Worm (Caenorhabditis elegans) whole organism, L1 larva: ENCODE data around the gene srh-67.

Source experiments
- C04F5.9 ChIP-seq: sonication (generic microtip); optimal IDR thresholded peaks from 2 replicates; lab custom pipeline; 2016; ENCODE audit warnings: missing genetic modification characterization, missing compliant biosample characterization
- C16A3.4 ChIP-seq: fragments of 150-350 bp; optimal IDR thresholded peaks from 2 replicates; lab custom pipeline; 2014; ENCODE audit warnings: missing biosample characterization, missing genetic modification characterization
- F16B12.6 ChIP-seq: fragments of 150-350 bp; optimal IDR thresholded peaks from 2 replicates; lab custom pipeline; 2014; ENCODE audit warnings: missing biosample characterization, missing genetic modification characterization
- aha-1 ChIP-seq: fragments of 150-350 bp; optimal IDR thresholded peaks from 2 replicates; lab custom pipeline; 2014; ENCODE audit warnings: missing biosample characterization, missing genetic modification characterization
- alr-1 ChIP-seq: fragments of 200-800 bp; sonication (Bioruptor generic); optimal IDR thresholded peaks from 2 replicates; lab custom pipeline; 2018; ENCODE audit warnings: borderline replicate concordance, mild to moderate bottlenecking, missing genetic modification characterization, missing compliant biosample characterization
- ceh-63 ChIP-seq: fragments of 200-800 bp; sonication (Bioruptor generic); optimal IDR thresholded peaks from 2 replicates; lab custom pipeline; 2018; ENCODE audit warnings: mild to moderate bottlenecking, missing genetic modification characterization, missing compliant biosample characterization
- ceh-8 ChIP-seq: fragments of 200-800 bp; sonication (Bioruptor generic); optimal IDR thresholded peaks from 2 replicates; lab custom pipeline; 2018; ENCODE audit warnings: mild to moderate bottlenecking, missing genetic modification characterization, moderate library complexity, missing compliant biosample characterization
- ceh-90 ChIP-seq: sonication (generic microtip); optimal IDR thresholded peaks from 2 replicates; lab custom pipeline; 2016; ENCODE audit warnings: missing genetic modification characterization, missing compliant biosample characterization
- dpl-1 ChIP-seq, 3 experiments: fragments of 150-350 bp in 2 of 3; sonication (generic microtip) in 1 of 3; optimal IDR thresholded peaks; 2 replicates each; lab custom pipeline; 2014 to 2017; ENCODE audit warnings: missing biosample characterization in 3 of 3, missing genetic modification characterization in 3 of 3, missing genetic modification reagents in 3 of 3
- dsc-1 ChIP-seq: sonication (generic microtip); optimal IDR thresholded peaks from 2 replicates; lab custom pipeline; 2016; ENCODE audit warnings: mild to moderate bottlenecking, missing genetic modification characterization, missing compliant biosample characterization
- fkh-10 ChIP-seq: sonication (generic microtip); optimal IDR thresholded peaks from 2 replicates; lab custom pipeline; 2017; ENCODE audit warnings: missing biosample characterization, missing genetic modification reagents, missing genetic modification characterization
- fkh-4 ChIP-seq: sonication (generic microtip); optimal IDR thresholded peaks from 2 replicates; lab custom pipeline; 2016; ENCODE audit warnings: missing compliant biosample characterization, missing genetic modification characterization, borderline replicate concordance
- fkh-8 ChIP-seq: sonication (generic microtip); optimal IDR thresholded peaks from 2 replicates; lab custom pipeline; 2016; ENCODE audit warnings: mild to moderate bottlenecking, missing genetic modification characterization, missing compliant biosample characterization
- grh-1 ChIP-seq: fragments of 200-800 bp; sonication (Bioruptor generic); IDR thresholded peaks from 2 replicates; pipeline ENCODE4 v1.3.6; 2022; ENCODE audit warnings: missing genetic modification reagents, missing genetic modification characterization, missing compliant biosample characterization
- hpl-2 ChIP-seq: fragments of 150-350 bp; optimal IDR thresholded peaks from 2 replicates; lab custom pipeline; 2014; ENCODE audit warnings: missing biosample characterization, missing genetic modification reagents, missing genetic modification characterization
- irx-1 ChIP-seq: sonication (generic microtip); optimal IDR thresholded peaks from 2 replicates; lab custom pipeline; 2016; ENCODE audit warnings: missing genetic modification characterization, missing compliant biosample characterization
- jun-1 ChIP-seq: fragments of 150-350 bp; optimal IDR thresholded peaks from 2 replicates; lab custom pipeline; 2014; ENCODE audit warnings: missing biosample characterization, missing genetic modification reagents, missing genetic modification characterization
- lin-13 ChIP-seq: fragments of 150-350 bp; optimal IDR thresholded peaks from 2 replicates; lab custom pipeline; 2014; ENCODE audit warnings: missing biosample characterization, missing genetic modification reagents, missing genetic modification characterization
- lin-39 ChIP-seq: fragments of 150-350 bp; optimal IDR thresholded peaks from 2 replicates; lab custom pipeline; 2014; ENCODE audit warnings: missing biosample characterization, missing genetic modification reagents, missing genetic modification characterization
- lir-3 ChIP-seq: sonication (generic microtip); optimal IDR thresholded peaks from 2 replicates; lab custom pipeline; 2016; ENCODE audit warnings: mild to moderate bottlenecking, missing genetic modification characterization, moderate library complexity, missing compliant biosample characterization; ENCODE audit not compliant: poor library complexity
- mab-9 ChIP-seq: fragments of 200-800 bp; sonication (Bioruptor generic); IDR thresholded peaks from 2 replicates; pipeline ENCODE4 v1.3.6; 2022; ENCODE audit warnings: missing genetic modification reagents, missing genetic modification characterization, missing compliant biosample characterization
- mef-2 ChIP-seq: fragments of 150-350 bp; optimal IDR thresholded peaks from 2 replicates; lab custom pipeline; 2014; ENCODE audit warnings: missing biosample characterization, missing genetic modification characterization
- nhr-11 ChIP-seq: fragments of 150-350 bp; optimal IDR thresholded peaks from 2 replicates; lab custom pipeline; 2014; ENCODE audit warnings: missing biosample characterization, missing genetic modification characterization
- nhr-237 ChIP-seq: fragments of 150-350 bp; optimal IDR thresholded peaks from 2 replicates; lab custom pipeline; 2014; ENCODE audit warnings: missing biosample characterization, missing genetic modification characterization
- nhr-47 ChIP-seq: sonication (generic microtip); optimal IDR thresholded peaks from 2 replicates; lab custom pipeline; 2016; ENCODE audit warnings: mild to moderate bottlenecking, missing genetic modification characterization, moderate library complexity, missing compliant biosample characterization
- nhr-77 ChIP-seq: fragments of 150-350 bp; optimal IDR thresholded peaks from 2 replicates; lab custom pipeline; 2014; ENCODE audit warnings: missing biosample characterization, missing genetic modification characterization
- nhr-84 ChIP-seq: sonication (generic microtip); optimal IDR thresholded peaks from 2 replicates; lab custom pipeline; 2017; ENCODE audit warnings: missing biosample characterization, missing genetic modification characterization
- nhr-85 ChIP-seq: sonication (generic microtip); peaks from one replicate; lab custom pipeline; 2016; ENCODE audit warnings: missing genetic modification characterization, inconsistent platforms, missing compliant biosample characterization
- pqm-1 ChIP-seq: sonication (generic microtip); optimal IDR thresholded peaks from 3 replicates; lab custom pipeline; 2017; ENCODE audit warnings: missing biosample characterization, missing genetic modification characterization
- skn-1 ChIP-seq: fragments of 150-350 bp; optimal IDR thresholded peaks from 2 replicates; lab custom pipeline; 2014; ENCODE audit warnings: missing biosample characterization, missing genetic modification characterization
- snu-23 ChIP-seq: sonication (generic microtip); optimal IDR thresholded peaks from 2 replicates; lab custom pipeline; 2016; ENCODE audit warnings: missing genetic modification characterization, missing compliant biosample characterization
- sox-4 ChIP-seq: sonication (generic microtip); optimal IDR thresholded peaks from 2 replicates; lab custom pipeline; 2016; ENCODE audit warnings: missing genetic modification characterization, missing compliant biosample characterization
- swsn-7 ChIP-seq: sonication (generic microtip); optimal IDR thresholded peaks from 2 replicates; lab custom pipeline; 2016; ENCODE audit warnings: missing genetic modification characterization, missing compliant biosample characterization
- tbx-2 ChIP-seq: sonication (generic microtip); optimal IDR thresholded peaks from 2 replicates; lab custom pipeline; 2016; ENCODE audit warnings: missing genetic modification characterization, missing compliant biosample characterization
- tlp-1 ChIP-seq: fragments of 150-350 bp; optimal IDR thresholded peaks from 2 replicates; lab custom pipeline; 2014; ENCODE audit warnings: missing biosample characterization, missing genetic modification characterization
- unc-130 ChIP-seq: fragments of 150-350 bp; optimal IDR thresholded peaks from 2 replicates; lab custom pipeline; 2017; ENCODE audit warnings: missing biosample characterization, missing genetic modification characterization, inconsistent platforms
- unc-30 ChIP-seq: sonication (generic microtip); optimal IDR thresholded peaks from 2 replicates; lab custom pipeline; 2017; ENCODE audit warnings: missing biosample characterization, missing genetic modification characterization
- unc-98 ChIP-seq: fragments of 200-800 bp; sonication (Bioruptor generic); IDR thresholded peaks from 2 replicates; pipeline ENCODE4 v1.3.6; 2022; ENCODE audit warnings: missing genetic modification characterization, missing compliant biosample characterization
- ztf-11 ChIP-seq, 2 experiments: sonication (generic microtip); optimal IDR thresholded peaks; 2 replicates each; lab custom pipeline; 2016 to 2017; ENCODE audit warnings: missing genetic modification characterization in 2 of 2, missing biosample characterization in 1 of 2, missing compliant biosample characterization in 1 of 2
- ztf-4 ChIP-seq: fragments of 150-350 bp; optimal IDR thresholded peaks from 2 replicates; lab custom pipeline; 2014; ENCODE audit warnings: missing biosample characterization, missing genetic modification characterization

srh-67 gene

DNA sequence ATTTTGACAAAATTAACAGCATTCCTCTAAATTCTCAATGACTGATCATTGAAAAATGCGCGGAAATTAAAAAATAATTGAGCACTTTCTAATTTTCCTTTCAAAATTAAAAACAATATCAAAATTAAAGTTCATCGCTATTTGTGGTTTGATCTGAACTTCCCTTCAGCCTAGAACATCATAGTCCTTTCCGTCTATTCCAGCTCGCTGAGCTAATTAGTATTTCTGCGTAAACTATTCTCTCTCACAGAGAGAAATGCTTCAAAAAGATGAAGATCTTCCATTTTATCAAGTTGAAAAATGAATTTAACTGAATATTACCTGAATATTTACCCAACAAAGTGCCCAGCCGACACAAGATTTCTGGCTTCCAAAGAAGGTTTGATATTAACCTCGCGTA lies 1.7 kb upstream of the srh-67 start, which contains the start of gene srh-68:
srh-68 (plus strand) TSS at position 301 of the 400 bp plus-strand sequence.
- no peak for TF ChIP-seq sox-4 (tag; lab: Kevin White, UChicago)
- no peak for TF ChIP-seq alr-1 (tag; lab: Kevin White, UChicago)
- no peak for TF ChIP-seq nhr-47 (tag; lab: Kevin White, UChicago)
- no peak for TF ChIP-seq nhr-237 (tag; lab: Kevin White, UChicago)
- no peak for TF ChIP-seq tlp-1 (tag; lab: Kevin White, UChicago)
- TF ChIP-seq hpl-2 (GFP tag; lab: Kevin White, UChicago) = no peak
- TF ChIP-seq fkh-10 = no peak
- TF ChIP-seq aha-1 (tag; lab: Kevin White, UChicago) = no peak
- no peak for TF ChIP-seq dsc-1 (tag; lab: Kevin White, UChicago)
- TF ChIP-seq lir-3 = no peak
- TF ChIP-seq lin-13 (GFP tag; lab: Kevin White, UChicago) = no peak
- no peak for TF ChIP-seq jun-1
- TF ChIP-seq, all 84 proteins: peak for 0

DNA sequence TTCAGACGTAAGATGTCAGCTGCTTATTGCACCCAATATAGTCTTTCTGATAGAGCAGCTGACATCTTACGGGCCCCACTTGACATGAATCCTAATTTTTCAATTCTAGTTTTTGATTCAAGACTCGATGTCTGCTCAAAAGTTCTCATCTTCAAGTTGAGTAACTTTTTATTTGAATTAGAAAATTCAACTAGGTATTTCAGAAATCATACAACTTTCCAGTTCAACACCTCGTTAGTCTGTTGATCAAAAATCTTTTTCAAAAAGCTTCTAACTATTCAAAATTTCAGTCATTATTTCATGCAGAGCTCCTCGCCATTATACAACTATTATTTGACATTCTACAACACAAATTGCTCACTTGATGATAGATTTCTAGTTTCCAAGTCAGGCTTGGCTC lies 3.1 kb downstream of the srh-67 start, which contains the start of gene srh-73:
srh-73 (plus strand) TSS at position 301 of the 400 bp plus-strand sequence.
- TF ChIP-seq ceh-63 (GFP tag; lab: Kevin White, UChicago) (no peak), mef-2 (tag; lab: Kevin White, UChicago) (no peak), aha-1 (tag; lab: Kevin White, UChicago) (no peak), nhr-11 (tag; lab: Kevin White, UChicago) (no peak), swsn-7 (tag; lab: Kevin White, UChicago) (no peak), irx-1 (tag; lab: Kevin White, UChicago) (no peak), snu-23 (GFP tag; lab: Kevin White, UChicago) (no peak), skn-1 (tag; lab: Kevin White, UChicago) (no peak), dpl-1 (GFP tag; optimal IDR thresholded peaks at IDR 0.05; lab: Kevin White, UChicago) (no peak), nhr-85 (no peak), grh-1 (GFP tag; lab: Robert Waterston, UW) (no peak), unc-30 (no peak), ceh-8 (GFP tag; lab: Kevin White, UChicago) (no peak), nhr-47 (tag; lab: Kevin White, UChicago) (no peak), nhr-84 (tag; lab: Kevin White, UChicago) (no peak), mab-9 (GFP tag; lab: Robert Waterston, UW) (no peak), ceh-90 (tag; lab: Kevin White, UChicago) (no peak)

DNA sequence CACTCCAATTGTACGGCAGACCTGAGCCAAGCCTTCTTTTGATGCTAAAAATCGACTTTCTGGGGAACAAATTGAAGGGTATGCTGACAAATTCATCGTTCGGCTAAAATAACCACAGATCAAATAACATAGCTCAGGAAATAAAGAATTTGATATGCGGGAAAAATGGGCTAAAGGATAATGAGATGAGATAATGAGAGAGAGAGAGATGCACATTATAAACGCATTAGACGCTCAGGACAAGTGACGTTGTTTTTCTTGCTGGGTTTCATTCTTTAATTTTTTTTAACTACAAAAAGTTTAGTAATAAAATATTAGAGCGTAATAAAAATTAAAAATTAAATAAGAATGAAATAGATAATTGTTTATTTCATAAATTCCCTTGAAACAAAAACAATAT lies 5.9 kb downstream of the srh-67 start, which contains the start of gene srh-69:
srh-69 (minus strand) TSS at position 101 of the 400 bp plus-strand sequence.
- no peak for TF ChIP-seq ztf-4 (tag; lab: Kevin White, UChicago)
- TF ChIP-seq ztf-11 (tag; optimal IDR thresholded peaks at IDR 0.05; lab: Kevin White, UChicago) = no peak
- TF ChIP-seq unc-98 (GFP tag; lab: Robert Waterston, UW) = no peak
- TF ChIP-seq hpl-2 (GFP tag; lab: Kevin White, UChicago) = no peak
- TF ChIP-seq pqm-1 (tag; lab: Kevin White, UChicago) = no peak
- TF ChIP-seq lin-39 (tag; lab: Kevin White, UChicago) = no peak
- TF ChIP-seq tbx-2 (tag; lab: Kevin White, UChicago) = no peak
- TF ChIP-seq unc-130 = no peak
- TF ChIP-seq swsn-7 (tag; lab: Kevin White, UChicago) = no peak
- no peak for TF ChIP-seq lin-13 (GFP tag; lab: Kevin White, UChicago)
- TF ChIP-seq fkh-8 (tag; lab: Kevin White, UChicago) = no peak
- no peak for TF ChIP-seq fkh-4
- TF ChIP-seq C04F5.9 (tag; lab: Kevin White, UChicago) = no peak
- TF ChIP-seq C16A3.4 (tag; lab: Kevin White, UChicago) = no peak
- no peak for TF ChIP-seq F16B12.6 (tag; lab: Kevin White, UChicago)
- TF ChIP-seq nhr-77 (tag; lab: Kevin White, UChicago) = no peak
- TF ChIP-seq, all 84 proteins: peak for 0
